Worm (Caenorhabditis elegans): ENCODE measurements around the gene T26C5.4.
A peak's percentile ranks its signal among the peaks of the same experiment; 100 is the strongest.

- TF ChIP-seq madf-6 (GFP tag; IDR thresholded peaks at IDR 0.05) (peak; percentile 87), F22D6.2 (tag; optimal IDR thresholded peaks at IDR 0.05) (no peak), sptf-2 (GFP tag; optimal IDR thresholded peaks at IDR 0.05) (no peak), B0336.3 (GFP tag; IDR thresholded peaks at IDR 0.05) (no peak), dox-1 (GFP tag; IDR thresholded peaks at IDR 0.05) (no peak)
These were observed 35.1 kb upstream of the T26C5.4 start, which contains the start of gene mtrr-1 for ce11 chrII:9285171-9286025.
